Worm (Caenorhabditis elegans) whole organism, young adult: ENCODE data around the gene F49C5.5.

Experiments used
- B0035.1 ChIP-seq: sonication (generic microtip); optimal IDR thresholded peaks from 2 replicates; lab custom pipeline; 2016; ENCODE audit warnings: missing genetic modification characterization, mild to moderate bottlenecking, missing compliant biosample characterization, missing genotype, missing genetic modification reagents
- B0336.3 ChIP-seq: fragments of 200-800 bp; sonication (Bioruptor generic); IDR thresholded peaks from 2 replicates; pipeline ENCODE4 v1.3.6; 2022; ENCODE audit warnings: missing genetic modification characterization, missing compliant biosample characterization
- C17E4.6 ChIP-seq: fragments of 200-800 bp; sonication (Bioruptor generic); IDR thresholded peaks from 2 replicates; pipeline ENCODE4 v1.3.6; 2022; ENCODE audit warnings: missing genetic modification reagents, missing genetic modification characterization, missing compliant biosample characterization
- D2030.7 ChIP-seq: fragments of 200-800 bp; sonication (Bioruptor generic); IDR thresholded peaks from 2 replicates; pipeline ENCODE4 v1.3.6; 2022; ENCODE audit warnings: missing genetic modification reagents, missing genetic modification characterization, missing compliant biosample characterization
- F22D6.2 ChIP-seq: sonication (generic microtip); optimal IDR thresholded peaks from 2 replicates; lab custom pipeline; 2016; ENCODE audit warnings: mild to moderate bottlenecking, missing genetic modification characterization, missing compliant biosample characterization
- F49E8.2 ChIP-seq: sonication (generic microtip); optimal IDR thresholded peaks from 3 replicates; lab custom pipeline; 2017; ENCODE audit warnings: missing genetic modification characterization, mild to moderate bottlenecking, missing compliant biosample characterization, antibody characterized with exemption, moderate library complexity; ENCODE audit not compliant: insufficient read depth
- F57A8.1 ChIP-seq: fragments of 200-800 bp; sonication (Bioruptor generic); optimal IDR thresholded peaks from 2 replicates; lab custom pipeline; 2018; ENCODE audit warnings: mild to moderate bottlenecking, missing genetic modification characterization, moderate library complexity, missing compliant biosample characterization
- K11D2.4 ChIP-seq: fragments of 200-800 bp; sonication (Bioruptor generic); IDR thresholded peaks from 2 replicates; pipeline ENCODE4 v1.3.6; 2022; ENCODE audit warnings: missing genetic modification reagents, missing genetic modification characterization, missing compliant biosample characterization
- T26A5.8 ChIP-seq: sonication (generic microtip); optimal IDR thresholded peaks from 2 replicates; lab custom pipeline; 2016; ENCODE audit warnings: missing genetic modification characterization, missing compliant biosample characterization
- Y56A3A.18 ChIP-seq: fragments of 200-800 bp; sonication (Bioruptor generic); IDR thresholded peaks from 2 replicates; pipeline ENCODE4 v1.3.6; 2022; ENCODE audit warnings: missing genetic modification reagents, missing genetic modification characterization, missing compliant biosample characterization
- Y79H2A.3 ChIP-seq: fragments of 200-800 bp; sonication (Bioruptor generic); conservative IDR thresholded peaks from 2 replicates; pipeline ENCODE4 v1.3.6; 2022; ENCODE audit warnings: missing genetic modification reagents, missing genetic modification characterization, missing compliant biosample characterization
- attf-6 ChIP-seq: fragments of 200-800 bp; sonication (Bioruptor generic); IDR thresholded peaks from 2 replicates; pipeline ENCODE4 v1.3.6; 2022; ENCODE audit warnings: missing genetic modification reagents, missing genetic modification characterization, missing compliant biosample characterization
- bed-2 ChIP-seq: fragments of 200-800 bp; sonication (Bioruptor generic); IDR thresholded peaks from 2 replicates; pipeline ENCODE4 v1.3.6; 2022; ENCODE audit warnings: missing genetic modification reagents, missing genetic modification characterization, missing compliant biosample characterization
- cebp-1 ChIP-seq, 2 experiments: fragments of 200-800 bp in 1 of 2; sonication (Bioruptor generic) in 1 of 2; sonication (generic microtip) in 1 of 2; IDR thresholded peaks in 1 of 2; optimal IDR thresholded peaks in 1 of 2; 2 replicates each; pipeline versions ENCODE4 v1.3.6 to Lab custom; 2017 to 2022; ENCODE audit warnings: missing compliant biosample characterization in 2 of 2, missing genetic modification characterization in 2 of 2, mild to moderate bottlenecking in 1 of 2, missing genetic modification reagents in 1 of 2, moderate library complexity in 1 of 2
- cebp-2 ChIP-seq: fragments of 200-800 bp; sonication (Bioruptor generic); IDR thresholded peaks from 2 replicates; pipeline ENCODE4 v1.3.6; 2022; ENCODE audit warnings: missing genetic modification characterization, missing compliant biosample characterization
- ceh-100 ChIP-seq: fragments of 200-800 bp; sonication (Bioruptor generic); IDR thresholded peaks from 2 replicates; pipeline ENCODE4 v1.3.6; 2022; ENCODE audit warnings: missing genetic modification reagents, missing genetic modification characterization, missing compliant biosample characterization
- ceh-79 ChIP-seq: sonication (generic microtip); optimal IDR thresholded peaks from 2 replicates; lab custom pipeline; 2017; ENCODE audit warnings: mild to moderate bottlenecking, missing genetic modification characterization, missing compliant biosample characterization
- ceh-91 ChIP-seq: fragments of 200-800 bp; sonication (Bioruptor generic); IDR thresholded peaks from 2 replicates; pipeline ENCODE4 v1.3.6; 2022; ENCODE audit warnings: missing genetic modification reagents, missing genetic modification characterization, missing compliant biosample characterization
- dox-1 ChIP-seq: fragments of 200-800 bp; sonication (Bioruptor generic); IDR thresholded peaks from 2 replicates; pipeline ENCODE4 v1.3.6; 2022; ENCODE audit warnings: missing genetic modification reagents, missing genetic modification characterization, missing compliant biosample characterization
- dpff-1 ChIP-seq: sonication (generic microtip); optimal IDR thresholded peaks from 2 replicates; lab custom pipeline; 2017; ENCODE audit warnings: mild to moderate bottlenecking, missing genetic modification characterization, missing compliant biosample characterization
- dpl-1 ChIP-seq: fragments of 150-350 bp; optimal IDR thresholded peaks from 2 replicates; lab custom pipeline; 2014; ENCODE audit warnings: missing biosample characterization, missing genetic modification reagents, missing genetic modification characterization
- ets-4 ChIP-seq: fragments of 200-800 bp; sonication (Bioruptor generic); optimal IDR thresholded peaks from 2 replicates; lab custom pipeline; 2018; ENCODE audit warnings: mild to moderate bottlenecking, missing genetic modification characterization, missing compliant biosample characterization
- fkh-3 ChIP-seq: sonication (generic microtip); optimal IDR thresholded peaks from 2 replicates; lab custom pipeline; 2016; ENCODE audit warnings: mild to moderate bottlenecking, missing genetic modification characterization, missing compliant biosample characterization
- gei-17 ChIP-seq: fragments of 200-800 bp; sonication (Bioruptor generic); optimal IDR thresholded peaks from 2 replicates; lab custom pipeline; 2018; ENCODE audit warnings: mild to moderate bottlenecking, missing genetic modification characterization, missing compliant biosample characterization
- hmg-1.2 ChIP-seq: fragments of 200-800 bp; sonication (Bioruptor generic); IDR thresholded peaks from 2 replicates; pipeline ENCODE4 v1.3.6; 2022; ENCODE audit warnings: missing genetic modification reagents, missing genetic modification characterization, missing compliant biosample characterization
- hsf-1 ChIP-seq: fragments of 200-800 bp; sonication (Bioruptor generic); IDR thresholded peaks from 2 replicates; pipeline ENCODE4 v1.3.6; 2022; ENCODE audit warnings: missing genetic modification reagents, missing genetic modification characterization, missing compliant biosample characterization
- let-607 ChIP-seq, 2 experiments: fragments of 200-800 bp in 1 of 2; sonication (Bioruptor generic) in 1 of 2; sonication (generic microtip) in 1 of 2; optimal IDR thresholded peaks; 2 replicates each; lab custom pipeline; 2016 to 2018; ENCODE audit warnings: mild to moderate bottlenecking in 2 of 2, missing compliant biosample characterization in 2 of 2, missing genetic modification characterization in 2 of 2, moderate library complexity in 2 of 2, missing genotype in 1 of 2
- madf-10 ChIP-seq: sonication (generic microtip); optimal IDR thresholded peaks from 2 replicates; lab custom pipeline; 2016; ENCODE audit warnings: mild to moderate bottlenecking, missing genetic modification characterization, missing compliant biosample characterization
- madf-8 ChIP-seq: fragments of 200-800 bp; sonication (Bioruptor generic); conservative IDR thresholded peaks from 2 replicates; pipeline ENCODE4 v1.3.6; 2022; ENCODE audit warnings: missing genetic modification reagents, missing genetic modification characterization, missing compliant biosample characterization
- mxl-1 ChIP-seq: sonication (generic microtip); optimal IDR thresholded peaks from 2 replicates; lab custom pipeline; 2016; ENCODE audit warnings: missing genetic modification characterization, missing compliant biosample characterization
- nfya-2 ChIP-seq: fragments of 200-800 bp; sonication (Bioruptor generic); IDR thresholded peaks from 2 replicates; pipeline ENCODE4 v1.3.6; 2022; ENCODE audit warnings: missing genetic modification reagents, missing genetic modification characterization, missing compliant biosample characterization
- nhr-179 ChIP-seq: sonication (generic microtip); optimal IDR thresholded peaks from 2 replicates; lab custom pipeline; 2016; ENCODE audit warnings: mild to moderate bottlenecking, missing genetic modification characterization, missing compliant biosample characterization
- nhr-27 ChIP-seq: fragments of 200-800 bp; sonication (Bioruptor generic); optimal IDR thresholded peaks from 2 replicates; lab custom pipeline; 2018; ENCODE audit warnings: mild to moderate bottlenecking, missing genetic modification characterization, moderate library complexity, missing compliant biosample characterization
- nhr-80 ChIP-seq: sonication (generic microtip); optimal IDR thresholded peaks from 2 replicates; lab custom pipeline; 2016; ENCODE audit warnings: missing genetic modification characterization, missing compliant biosample characterization
- rec-8 ChIP-seq, 2 experiments: sonication (generic microtip); optimal IDR thresholded peaks; 2 replicates each; lab custom pipeline; 2016; ENCODE audit warnings: mild to moderate bottlenecking in 2 of 2, missing genetic modification characterization in 2 of 2, missing genetic modification reagents in 2 of 2, missing genotype in 2 of 2, missing biosample characterization in 1 of 2, missing compliant biosample characterization in 1 of 2, moderate library complexity in 1 of 2
- repo-1 ChIP-seq: sonication (generic microtip); optimal IDR thresholded peaks from 2 replicates; lab custom pipeline; 2017; ENCODE audit warnings: mild to moderate bottlenecking, missing genetic modification characterization, missing compliant biosample characterization
- rpc-1 ChIP-seq, 2 experiments: fragments of 150-350 bp in 1 of 2; sonication (generic microtip) in 1 of 2; optimal IDR thresholded peaks; 2 replicates each; lab custom pipeline; 2014 to 2018; ENCODE audit warnings: missing biosample characterization in 1 of 2, missing genetic modification characterization in 1 of 2, missing genetic modification reagents in 1 of 2, missing genotype in 1 of 2
- sdz-38 ChIP-seq: sonication (generic microtip); optimal IDR thresholded peaks from 2 replicates; lab custom pipeline; 2016; ENCODE audit warnings: missing genotype, missing genetic modification characterization, missing compliant biosample characterization
- snpc-1.3 ChIP-seq: sonication (generic microtip); optimal IDR thresholded peaks from 2 replicates; lab custom pipeline; 2017; ENCODE audit warnings: missing genetic modification characterization, mild to moderate bottlenecking, missing compliant biosample characterization, antibody characterized with exemption, moderate library complexity, missing genotype, missing genetic modification reagents; ENCODE audit not compliant: insufficient read depth
- somi-1 ChIP-seq: fragments of 200-800 bp; sonication (Bioruptor generic); optimal IDR thresholded peaks from 2 replicates; lab custom pipeline; 2018; ENCODE audit warnings: mild to moderate bottlenecking, missing genetic modification characterization, missing compliant biosample characterization
- tbp1 ChIP-seq: fragments of 200-800 bp; sonication (Bioruptor generic); optimal IDR thresholded peaks from 2 replicates; lab custom pipeline; 2018; ENCODE audit warnings: mild to moderate bottlenecking, missing genetic modification characterization, missing compliant biosample characterization
- xnd-1 ChIP-seq: sonication (generic microtip); optimal IDR thresholded peaks from 2 replicates; lab custom pipeline; 2016; ENCODE audit warnings: missing genotype, missing genetic modification reagents, missing genetic modification characterization, missing compliant biosample characterization
- zim-3 ChIP-seq: sonication (generic microtip); optimal IDR thresholded peaks from 2 replicates; lab custom pipeline; 2017; ENCODE audit warnings: mild to moderate bottlenecking, missing genetic modification characterization, moderate library complexity, missing compliant biosample characterization
- ztf-18 ChIP-seq: sonication (generic microtip); optimal IDR thresholded peaks from 2 replicates; lab custom pipeline; 2016; ENCODE audit warnings: missing genotype, mild to moderate bottlenecking, missing genetic modification characterization, missing compliant biosample characterization
- ztf-28 ChIP-seq: fragments of 200-800 bp; sonication (Bioruptor generic); IDR thresholded peaks from 2 replicates; pipeline ENCODE4 v1.3.6; 2022; ENCODE audit warnings: missing genetic modification reagents, missing genetic modification characterization, missing compliant biosample characterization

The F49C5.5 gene

DNA sequence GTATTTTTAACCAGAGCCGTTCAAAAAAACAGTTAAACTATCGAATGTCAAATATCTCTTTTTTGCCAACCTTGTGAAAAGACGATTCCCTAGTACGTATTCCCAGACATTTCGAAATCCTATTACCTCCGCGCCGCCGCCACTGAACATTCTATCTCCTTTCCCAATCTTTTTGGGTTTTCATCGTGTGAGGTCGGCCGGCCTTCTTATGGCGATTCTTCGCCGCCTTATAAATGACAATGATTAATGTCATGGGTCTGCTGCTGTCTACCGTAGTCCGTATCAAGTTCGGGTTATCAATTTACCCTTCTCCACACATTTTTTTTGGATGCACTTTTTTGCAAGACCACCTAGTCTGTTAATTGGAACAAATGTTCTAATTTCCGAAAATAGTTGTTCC is 3.3 kb upstream of the F49C5.5 start:
- TF ChIP-seq nhr-27 (tag; lab: Kevin White, UChicago) (no peak), K11D2.4 (no peak), hmg-1.2 (GFP tag; lab: Robert Waterston, UW) (no peak), hsf-1 (no peak), somi-1 (GFP tag; lab: Kevin White, UChicago) (no peak), T26A5.8 (tag; lab: Kevin White, UChicago) (no peak), ceh-100 (no peak), F22D6.2 (tag; lab: Kevin White, UChicago) (no peak), xnd-1 (no peak), dpff-1 (tag; lab: Kevin White, UChicago) (no peak), F49E8.2 (tag; lab: Kevin White, UChicago) (no peak), ztf-28 (GFP tag; lab: Robert Waterston, UW) (no peak), ceh-79 (tag; lab: Kevin White, UChicago) (no peak), sdz-38 (no peak), nhr-179 (no peak)

DNA sequence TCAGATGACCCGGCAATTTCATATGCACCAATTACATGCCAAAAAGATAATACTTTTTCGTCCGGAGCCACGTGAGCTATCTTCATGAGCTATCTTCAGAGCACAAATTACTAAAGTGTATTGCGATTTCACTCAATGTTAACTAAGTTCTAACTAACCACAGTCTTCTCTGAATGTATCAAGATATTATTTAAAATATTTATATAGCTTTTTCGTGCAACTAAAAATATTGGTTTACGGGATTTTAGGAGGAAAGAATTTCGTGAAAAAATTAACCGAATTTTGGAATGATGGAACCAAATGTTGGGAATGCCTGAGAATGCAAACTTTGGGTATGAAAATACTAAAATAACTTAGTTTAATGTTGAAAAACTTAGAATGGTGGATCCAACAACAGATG is 1.2 kb upstream of the F49C5.5 start, which contains the start of gene F49C5.16:
F49C5.16 (plus strand) TSS at position 301 of the 400 bp plus-strand sequence.
- TF ChIP-seq madf-8 (GFP tag; lab: Robert Waterston, UW) (no peak), B0035.1 (no peak), let-607 (tag; optimal IDR thresholded peaks at IDR 0.05; lab: Kevin White, UChicago) (no peak), gei-17 (GFP tag; lab: Kevin White, UChicago) (no peak), nhr-80 (tag; lab: Kevin White, UChicago) (no peak), attf-6 (no peak), dpl-1 (no peak), cebp-1 (GFP tag; IDR thresholded peaks at IDR 0.05; lab: Robert Waterston, UW) (no peak), cebp-1 (tag; optimal IDR thresholded peaks at IDR 0.05; lab: Kevin White, UChicago) (no peak), ztf-18 (tag; lab: Kevin White, UChicago) (no peak), snpc-1.3 (no peak)

DNA sequence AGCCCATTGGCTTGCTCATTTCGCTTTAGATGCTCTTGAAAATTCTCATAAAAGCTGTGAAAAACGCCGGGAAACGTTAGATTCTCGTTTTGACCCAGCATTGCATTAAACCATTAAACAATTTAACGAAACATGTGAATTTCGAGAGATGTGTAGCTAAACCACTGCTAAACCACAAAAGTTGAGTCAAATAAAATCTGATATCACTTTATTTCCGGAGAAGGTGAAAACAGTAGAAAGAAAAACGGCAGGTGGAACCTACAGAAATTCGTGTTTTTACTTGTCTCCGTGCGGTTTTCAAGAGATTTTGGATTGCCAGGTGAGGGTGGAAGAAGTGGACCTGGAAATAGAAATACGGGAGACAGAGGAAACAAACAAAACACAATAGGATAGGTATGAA is 1.8 kb downstream of the F49C5.5 start, which contains the start of gene F49C5.9:
F49C5.9 (minus strand) TSS at position 101 of the 400 bp plus-strand sequence.
- TF ChIP-seq ceh-91 (GFP tag; lab: Robert Waterston, UW) (no peak), Y79H2A.3 (GFP tag; lab: Robert Waterston, UW) (no peak), zim-3 (tag; lab: Kevin White, UChicago) (no peak), dpl-1 (no peak), hsf-1 (no peak), D2030.7 (no peak), dox-1 (GFP tag; lab: Robert Waterston, UW) (no peak), fkh-3 (tag; lab: Kevin White, UChicago) (no peak), nfya-2 (GFP tag; lab: Robert Waterston, UW) (no peak), ets-4 (GFP tag; lab: Kevin White, UChicago) (no peak), cebp-1 (GFP tag; IDR thresholded peaks at IDR 0.05; lab: Robert Waterston, UW) (no peak), cebp-1 (tag; optimal IDR thresholded peaks at IDR 0.05; lab: Kevin White, UChicago) (no peak), mxl-1 (no peak)

DNA sequence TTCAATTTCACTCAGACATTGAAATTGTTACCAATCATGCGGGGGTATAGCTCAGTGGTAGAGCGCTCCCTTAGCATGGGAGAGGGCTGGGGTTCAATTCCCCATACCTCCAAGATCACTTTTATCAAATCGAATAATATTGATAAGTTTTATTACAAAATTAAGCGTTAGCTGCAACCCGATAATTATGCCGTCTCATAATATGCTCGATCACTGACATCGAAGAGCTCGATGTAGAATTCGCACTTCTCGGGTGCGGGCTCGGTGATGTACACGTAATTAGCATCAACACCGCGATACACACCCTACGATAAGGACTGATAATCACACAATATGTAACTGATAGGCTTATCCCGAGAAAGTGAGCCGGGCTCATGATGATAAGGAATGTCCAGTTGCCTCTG is 3.7 kb downstream of the F49C5.5 start:
- TF ChIP-seq bed-2 (GFP tag; lab: Robert Waterston, UW), result no peak
- TF ChIP-seq repo-1 (tag; lab: Kevin White, UChicago), result peak; percentile 45
- TF ChIP-seq Y56A3A.18 (GFP tag; lab: Robert Waterston, UW), result no peak
- TF ChIP-seq rpc-1 (optimal IDR thresholded peaks at IDR 0.05; lab: Kevin White, UChicago), result peak; percentile 62
- peak; percentile 84 for TF ChIP-seq rpc-1 (tag; optimal IDR thresholded peaks at IDR 0.05; lab: Kevin White, UChicago)
- no peak for TF ChIP-seq rec-8 (tag; optimal IDR thresholded peaks at IDR 0.05; lab: Kevin White, UChicago)
- peak; percentile 84 for TF ChIP-seq tbp1
- peak; percentile 56 for TF ChIP-seq F57A8.1 (GFP tag; lab: Kevin White, UChicago)
- TF ChIP-seq cebp-2 (GFP tag; lab: Robert Waterston, UW), result 0 out of 2 replicates have a peak, but pooled peaks have one; percentile 21
- TF ChIP-seq B0336.3, result no peak
- 0 out of 2 replicates have a peak, but pooled peaks have one; percentile 24 for TF ChIP-seq ceh-100
- peak; percentile 37 for TF ChIP-seq madf-10
- TF ChIP-seq zim-3 (tag; lab: Kevin White, UChicago), result peak; percentile 35
- no peak for TF ChIP-seq C17E4.6 (GFP tag; lab: Robert Waterston, UW)
